Worm (Caenorhabditis elegans) whole organism, mixed stage, embryonic: ENCODE measurements around the gene F58F9.4.

Experiments used
- M03D4.4 ChIP-seq: sonication (generic microtip); optimal IDR thresholded peaks from 2 replicates; lab custom pipeline; 2017; ENCODE audit warnings: mild to moderate bottlenecking, missing genetic modification characterization, missing compliant biosample characterization
- bed-3 ChIP-seq: fragments of 200-800 bp; sonication (Bioruptor generic); optimal IDR thresholded peaks from 3 replicates; lab custom pipeline; 2018; ENCODE audit warnings: mild to moderate bottlenecking, missing genetic modification characterization, moderate library complexity, missing compliant biosample characterization
- blmp-1 ChIP-seq: fragments of 150-350 bp; optimal IDR thresholded peaks from 2 replicates; lab custom pipeline; 2014; ENCODE audit warnings: missing biosample characterization, missing genetic modification characterization
- ceh-39 ChIP-seq: fragments of 150-350 bp; optimal IDR thresholded peaks from 2 replicates; lab custom pipeline; 2014; ENCODE audit warnings: missing biosample characterization, missing genetic modification characterization
- ceh-43 ChIP-seq: fragments of 200-800 bp; sonication (Bioruptor generic); optimal IDR thresholded peaks from 2 replicates; lab custom pipeline; 2018; ENCODE audit warnings: mild to moderate bottlenecking, missing genetic modification characterization, moderate library complexity, missing compliant biosample characterization
- ceh-83 ChIP-seq: fragments of 200-800 bp; sonication (Bioruptor generic); optimal IDR thresholded peaks from 2 replicates; lab custom pipeline; 2018; ENCODE audit warnings: mild to moderate bottlenecking, missing genetic modification characterization, missing compliant biosample characterization
- ces-1 ChIP-seq: fragments of 150-350 bp; optimal IDR thresholded peaks from 2 replicates; lab custom pipeline; 2014; ENCODE audit warnings: missing biosample characterization, missing genetic modification reagents, missing genetic modification characterization
- elt-1 ChIP-seq: sonication (generic microtip); optimal IDR thresholded peaks from 2 replicates; lab custom pipeline; 2017; ENCODE audit warnings: missing genetic modification characterization, mild to moderate bottlenecking, missing compliant biosample characterization, antibody characterized with exemption, moderate library complexity, borderline replicate concordance; ENCODE audit not compliant: insufficient read depth
- elt-3 ChIP-seq: fragments of 150-350 bp; optimal IDR thresholded peaks from 2 replicates; lab custom pipeline; 2014; ENCODE audit warnings: missing biosample characterization, missing genetic modification characterization
- flh-1 ChIP-seq: fragments of 200-800 bp; sonication (Bioruptor generic); optimal IDR thresholded peaks from 2 replicates; lab custom pipeline; 2018; ENCODE audit warnings: mild to moderate bottlenecking, missing genetic modification characterization, moderate library complexity, missing compliant biosample characterization
- ham-2 ChIP-seq: fragments of 200-800 bp; sonication (Bioruptor generic); optimal IDR thresholded peaks from 2 replicates; lab custom pipeline; 2018; ENCODE audit warnings: mild to moderate bottlenecking, missing genetic modification characterization, missing compliant biosample characterization
- hlh-1 ChIP-seq: fragments of 150-350 bp; optimal IDR thresholded peaks from 2 replicates; lab custom pipeline; 2014; ENCODE audit warnings: missing biosample characterization, missing genetic modification reagents, missing genetic modification characterization
- lin-13 ChIP-seq: fragments of 150-350 bp; optimal IDR thresholded peaks from 2 replicates; lab custom pipeline; 2014; ENCODE audit warnings: missing biosample characterization, missing genetic modification characterization
- lin-32 ChIP-seq: fragments of 200-800 bp; sonication (Bioruptor generic); optimal IDR thresholded peaks from 2 replicates; lab custom pipeline; 2018; ENCODE audit warnings: mild to moderate bottlenecking, missing genetic modification characterization, missing compliant biosample characterization
- lsy-2 ChIP-seq: fragments of 150-350 bp; optimal IDR thresholded peaks from 2 replicates; lab custom pipeline; 2014; ENCODE audit warnings: missing biosample characterization, missing genetic modification characterization
- mab-5 ChIP-seq: fragments of 150-350 bp; optimal IDR thresholded peaks from 2 replicates; lab custom pipeline; 2014; ENCODE audit warnings: missing biosample characterization, missing genetic modification characterization
- mep-1 ChIP-seq: fragments of 150-350 bp; optimal IDR thresholded peaks from 2 replicates; lab custom pipeline; 2017; ENCODE audit warnings: missing biosample characterization, missing genetic modification reagents, missing genetic modification characterization, inconsistent platforms
- mls-2 ChIP-seq: sonication (generic microtip); optimal IDR thresholded peaks from 2 replicates; lab custom pipeline; 2016; ENCODE audit warnings: mild to moderate bottlenecking, missing genetic modification characterization, moderate library complexity, missing compliant biosample characterization
- nhr-12 ChIP-seq: fragments of 150-350 bp; optimal IDR thresholded peaks from 2 replicates; lab custom pipeline; 2014; ENCODE audit warnings: missing biosample characterization, missing genetic modification characterization
- nhr-2 ChIP-seq: fragments of 150-350 bp; optimal IDR thresholded peaks from 2 replicates; lab custom pipeline; 2014; ENCODE audit warnings: missing biosample characterization, missing genetic modification characterization
- nhr-28 ChIP-seq: fragments of 150-350 bp; optimal IDR thresholded peaks from 2 replicates; lab custom pipeline; 2014; ENCODE audit warnings: missing biosample characterization, missing genetic modification characterization
- nhr-76 ChIP-seq: sonication (generic microtip); optimal IDR thresholded peaks from 2 replicates; lab custom pipeline; 2017; ENCODE audit warnings: missing biosample characterization, missing genetic modification characterization
- pha-4 ChIP-seq: fragments of 150-350 bp; optimal IDR thresholded peaks from 2 replicates; lab custom pipeline; 2018; ENCODE audit warnings: missing biosample characterization, missing genetic modification reagents, missing genetic modification characterization
- sem-2 ChIP-seq: fragments of 200-800 bp; sonication (Bioruptor generic); optimal IDR thresholded peaks from 2 replicates; lab custom pipeline; 2018; ENCODE audit warnings: mild to moderate bottlenecking, missing genetic modification characterization, missing compliant biosample characterization
- snpc-4 ChIP-seq: fragments of 150-350 bp; optimal IDR thresholded peaks from 2 replicates; lab custom pipeline; 2014; ENCODE audit warnings: missing biosample characterization, missing genetic modification characterization
- sptf-1 ChIP-seq: sonication (generic microtip); optimal IDR thresholded peaks from 2 replicates; lab custom pipeline; 2017; ENCODE audit warnings: mild to moderate bottlenecking, missing genetic modification characterization, moderate library complexity, missing compliant biosample characterization
- tbx-8 ChIP-seq: fragments of 200-800 bp; sonication (Bioruptor generic); optimal IDR thresholded peaks from 2 replicates; lab custom pipeline; 2018; ENCODE audit warnings: mild to moderate bottlenecking, missing genetic modification characterization, moderate library complexity, missing compliant biosample characterization
- unc-120 ChIP-seq: sonication (generic microtip); optimal IDR thresholded peaks from 2 replicates; lab custom pipeline; 2017; ENCODE audit warnings: missing genetic modification characterization, missing compliant biosample characterization; ENCODE audit not compliant: poor library complexity, severe bottlenecking
- unc-39 ChIP-seq: fragments of 150-350 bp; optimal IDR thresholded peaks from 2 replicates; lab custom pipeline; 2014; ENCODE audit warnings: missing biosample characterization, missing genetic modification characterization
- unc-62 ChIP-seq: fragments of 150-350 bp; optimal IDR thresholded peaks from 2 replicates; lab custom pipeline; 2014; ENCODE audit warnings: missing biosample characterization, missing genetic modification reagents, missing genetic modification characterization
- ztf-11 ChIP-seq: fragments of 150-350 bp; optimal IDR thresholded peaks from 2 replicates; lab custom pipeline; 2014; ENCODE audit warnings: missing biosample characterization, missing genetic modification characterization

Gene F58F9.4

DNA sequence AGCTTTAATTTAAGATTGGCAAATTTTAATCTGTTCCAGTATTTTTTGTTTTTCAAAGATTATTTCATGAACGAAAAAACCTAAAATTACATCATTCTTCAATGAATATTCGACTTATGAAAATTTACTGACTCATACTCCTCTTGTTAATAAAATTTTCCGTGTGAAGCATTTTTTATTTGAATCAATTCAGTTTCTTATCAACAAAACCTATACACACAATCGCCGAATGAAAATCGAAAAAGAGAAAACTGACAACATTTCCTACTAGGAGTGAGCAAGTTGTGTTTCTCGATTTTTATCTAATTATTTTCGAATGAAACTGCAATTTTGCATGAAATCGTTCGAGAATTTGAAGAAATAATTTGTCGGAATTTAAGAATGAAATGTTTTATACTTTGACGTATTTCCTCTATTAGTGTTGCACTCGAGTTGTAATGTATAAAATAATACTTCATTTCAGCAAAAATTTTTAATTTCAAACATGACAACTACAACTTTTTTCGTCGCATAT, at the start of gene F58F9.4:
Gene F58F9.4, plus strand, starts transcription at position 464 of the 514 bp plus-strand sequence.
- no peak for TF ChIP-seq elt-3 (tag; lab: Kevin White, UChicago)
- TF ChIP-seq nhr-2, result no peak
- no peak for TF ChIP-seq ztf-11 (tag; lab: Kevin White, UChicago)
- TF ChIP-seq sptf-1 (tag; lab: Kevin White, UChicago), result no peak
- no peak for TF ChIP-seq hlh-1
- TF ChIP-seq sem-2 (GFP tag; lab: Kevin White, UChicago), result no peak
- TF ChIP-seq unc-120 (tag; lab: Kevin White, UChicago), result no peak
- TF ChIP-seq tbx-8 (GFP tag; lab: Kevin White, UChicago), result no peak
- no peak for TF ChIP-seq pha-4 (tag; lab: Kevin White, UChicago)
- no peak for TF ChIP-seq unc-39 (tag; lab: Kevin White, UChicago)
- TF ChIP-seq mls-2 (tag; lab: Kevin White, UChicago), result no peak

DNA sequence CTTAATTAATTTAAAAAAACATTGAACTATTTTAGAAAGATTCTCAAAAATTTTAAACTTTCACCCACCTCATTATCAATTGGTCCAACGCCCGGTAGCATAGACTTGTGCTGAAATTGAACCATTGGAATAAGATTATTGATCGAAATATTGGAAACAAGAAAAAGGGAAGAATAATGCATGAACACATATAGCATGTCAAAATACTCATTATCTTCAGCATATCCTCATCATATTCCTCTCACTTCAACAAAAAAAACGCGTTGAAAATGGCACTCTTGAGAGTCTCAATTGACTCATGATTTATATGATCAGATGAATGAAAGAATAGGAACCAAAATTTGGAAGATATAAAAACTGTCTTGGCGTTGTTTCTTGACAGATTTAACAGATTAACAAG, 47.1 kb upstream of the F58F9.4 start, which contains the start of gene unc-77:
Gene unc-77, minus strand, starts transcription at position 101 of the 400 bp plus-strand sequence.
- TF ChIP-seq flh-1 (GFP tag; lab: Kevin White, UChicago) (no peak), lin-13 (no peak), M03D4.4 (tag; lab: Kevin White, UChicago) (no peak), tbx-8 (GFP tag; lab: Kevin White, UChicago) (no peak), unc-62 (GFP tag; lab: Kevin White, UChicago) (no peak), nhr-28 (tag; lab: Kevin White, UChicago) (no peak), blmp-1 (tag; lab: Kevin White, UChicago) (no peak), ceh-43 (GFP tag; lab: Kevin White, UChicago) (no peak), nhr-76 (tag; lab: Kevin White, UChicago) (no peak), nhr-12 (tag; lab: Kevin White, UChicago) (no peak), bed-3 (no peak), unc-120 (tag; lab: Kevin White, UChicago) (no peak), elt-1 (tag; lab: Kevin White, UChicago) (no peak), ceh-39 (tag; lab: Kevin White, UChicago) (no peak), mep-1 (tag; lab: Kevin White, UChicago) (no peak), nhr-2 (no peak), mls-2 (tag; lab: Kevin White, UChicago) (no peak), snpc-4 (no peak), sptf-1 (tag; lab: Kevin White, UChicago) (no peak), hlh-1 (no peak)

DNA sequence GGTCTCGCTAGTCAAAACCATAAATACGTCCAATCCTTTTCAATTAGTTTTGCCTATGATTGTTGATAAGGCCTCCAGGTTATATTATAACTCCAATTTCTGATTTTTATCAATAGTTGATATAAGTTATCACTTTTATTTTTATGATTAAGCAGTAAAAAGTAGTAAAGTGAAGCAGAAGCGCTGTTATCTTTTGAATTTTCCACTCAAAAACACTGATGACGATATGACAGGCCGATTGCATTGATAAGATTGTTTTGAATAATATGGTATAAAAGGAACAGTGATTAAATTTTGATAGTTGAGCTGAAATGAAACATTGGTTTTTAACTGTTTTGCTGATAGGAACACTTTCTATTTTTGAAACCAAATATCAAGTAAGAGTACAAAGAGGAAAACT, 45.2 kb upstream of the F58F9.4 start, which contains the start of gene asp-9:
Gene asp-9, plus strand, starts transcription at position 312 of the 400 bp plus-strand sequence.
- TF ChIP-seq nhr-2, result no peak
- TF ChIP-seq unc-39 (tag; lab: Kevin White, UChicago), result no peak
- TF ChIP-seq ceh-39 (tag; lab: Kevin White, UChicago), result no peak
- TF ChIP-seq tbx-8 (GFP tag; lab: Kevin White, UChicago), result no peak
- TF ChIP-seq mls-2 (tag; lab: Kevin White, UChicago), result no peak
- TF ChIP-seq sptf-1 (tag; lab: Kevin White, UChicago), result no peak
- TF ChIP-seq mab-5, result no peak
- no peak for TF ChIP-seq pha-4 (tag; lab: Kevin White, UChicago)
- TF ChIP-seq ham-2 (GFP tag; lab: Kevin White, UChicago), result no peak
- no peak for TF ChIP-seq elt-3 (tag; lab: Kevin White, UChicago)
- no peak for TF ChIP-seq ceh-83 (GFP tag; lab: Kevin White, UChicago)

DNA sequence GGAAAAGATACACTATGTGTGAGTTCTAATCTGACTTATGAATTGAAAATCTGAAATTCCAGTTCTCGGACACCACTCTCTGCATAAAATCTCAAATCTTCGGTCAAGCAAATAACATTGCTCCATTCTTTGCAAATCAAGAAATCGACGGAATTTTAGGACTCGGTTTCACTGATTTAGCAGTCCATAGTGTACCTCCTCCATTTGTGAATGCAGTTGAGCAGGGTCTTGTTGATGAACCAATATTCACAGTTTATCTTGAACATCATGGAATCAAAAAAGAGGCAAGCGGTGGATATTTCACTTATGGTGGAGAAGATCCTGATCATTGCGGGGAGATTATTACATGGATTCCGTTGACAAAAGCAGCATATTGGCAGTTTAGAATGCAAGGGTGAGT, 43.7 kb upstream of the F58F9.4 start:
- TF ChIP-seq ceh-43 (GFP tag; lab: Kevin White, UChicago) (no peak), ztf-11 (tag; lab: Kevin White, UChicago) (no peak), nhr-76 (tag; lab: Kevin White, UChicago) (no peak), hlh-1 (no peak), mab-5 (no peak), elt-1 (tag; lab: Kevin White, UChicago) (no peak), tbx-8 (GFP tag; lab: Kevin White, UChicago) (no peak), sem-2 (GFP tag; lab: Kevin White, UChicago) (no peak), ces-1 (GFP tag; lab: Kevin White, UChicago) (no peak), sptf-1 (tag; lab: Kevin White, UChicago) (no peak), bed-3 (no peak), ceh-83 (GFP tag; lab: Kevin White, UChicago) (no peak), blmp-1 (tag; lab: Kevin White, UChicago) (no peak)

DNA sequence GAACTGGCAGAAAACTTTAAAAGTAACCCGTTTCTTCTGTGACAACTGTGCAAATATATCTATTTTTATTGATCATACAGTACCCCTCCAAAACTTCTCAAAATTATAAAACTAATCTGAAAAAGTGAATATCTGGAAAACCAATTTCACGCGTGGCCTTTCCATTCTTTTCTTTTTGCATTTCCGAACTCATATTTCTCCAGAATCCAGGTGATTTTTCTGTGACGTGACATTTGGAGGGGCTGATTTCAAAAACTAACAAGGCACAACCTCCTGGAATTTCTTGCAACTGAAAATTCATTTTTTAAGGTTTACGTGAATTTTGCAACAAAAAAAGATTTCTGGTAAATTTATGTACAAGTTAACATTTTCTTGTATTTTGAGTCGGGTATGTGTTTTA, 30.6 kb upstream of the F58F9.4 start:
- TF ChIP-seq nhr-28 (tag; lab: Kevin White, UChicago) (no peak), snpc-4 (no peak), mep-1 (tag; lab: Kevin White, UChicago) (no peak), unc-39 (tag; lab: Kevin White, UChicago) (no peak), nhr-76 (tag; lab: Kevin White, UChicago) (no peak), blmp-1 (tag; lab: Kevin White, UChicago) (no peak), lin-32 (no peak), sem-2 (GFP tag; lab: Kevin White, UChicago) (no peak), elt-3 (tag; lab: Kevin White, UChicago) (no peak), lin-13 (no peak), nhr-12 (tag; lab: Kevin White, UChicago) (no peak), lsy-2 (tag; lab: Kevin White, UChicago) (no peak)
